Worm (Caenorhabditis elegans): ENCODE measurements around the gene citk-2.

DNA sequence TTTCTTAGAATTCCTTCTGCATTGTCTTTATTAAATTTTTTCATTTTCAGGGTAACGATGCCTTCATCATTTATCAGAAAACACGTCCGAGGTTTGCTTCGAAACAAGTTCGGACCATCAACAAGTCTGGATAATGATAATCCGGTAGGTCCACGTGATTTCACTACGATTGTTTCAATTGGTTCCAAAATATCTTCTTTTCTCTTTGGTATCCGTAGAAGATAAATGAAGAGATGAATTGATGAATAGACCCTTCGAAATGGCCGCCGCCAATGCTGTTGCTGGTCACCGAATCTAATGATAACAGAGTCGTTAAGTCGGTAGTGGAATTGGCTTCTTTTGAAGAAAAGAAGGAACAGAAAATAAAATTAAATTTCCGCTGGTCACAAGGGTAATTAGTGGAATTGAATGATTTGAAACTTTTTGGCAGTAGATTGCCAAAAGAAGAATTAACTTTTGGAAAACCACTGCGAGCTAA is 50.6 kb downstream of the citk-2 start, which contains the start of gene F33G12.6:
- TF ChIP-seq tbx-7 (tag; optimal IDR thresholded peaks at IDR 0.05) (no peak), ceh-9 (tag; optimal IDR thresholded peaks at IDR 0.05) (no peak), tbx-2 (tag; optimal IDR thresholded peaks at IDR 0.05) (no peak), nfya-1 (tag; optimal IDR thresholded peaks at IDR 0.05) (no peak), ceh-18 (tag; optimal IDR thresholded peaks at IDR 0.05) (no peak), mec-3 (tag; optimal IDR thresholded peaks at IDR 0.05; ENCODE audit: borderline replicate concordance) (no peak), lim-6 (tag; optimal IDR thresholded peaks at IDR 0.05) (no peak), pha-2 (tag; optimal IDR thresholded peaks at IDR 0.05) (no peak), hlh-30 (tag; optimal IDR thresholded peaks at IDR 0.05; ENCODE audit: insufficient read depth) (no peak), pha-4 (tag; optimal IDR thresholded peaks at IDR 0.05) (no peak), hlh-6 (tag; optimal IDR thresholded peaks at IDR 0.05) (no peak)
